Fruit fly (Drosophila melanogaster) S2 (cell line): Measurements from ENCODE around the gene Or2a.

Experiments
- CG8478 ChIP-seq: fragments of >200 bp; optimal IDR thresholded peaks from 2 replicates; lab custom pipeline; 2018
- CTCF ChIP-seq, 2 experiments: fragments of >200 bp; optimal IDR thresholded peaks; 2 replicates each; lab custom pipeline; 2018

dm6 chrX:2274704-2275199, 28.7 kb downstream of the Or2a start, which contains the start of gene Grp170:
- TF ChIP-seq CTCF (optimal IDR thresholded peaks at IDR 0.05; lab: Kevin White, UChicago) (no peak), CG8478 (lab: Kevin White, UChicago) (no peak)
